Worm (Caenorhabditis elegans) whole organism, late embryonic: Measurements from ENCODE around the gene hsp-4.

Source experiments
- F13H6.1 ChIP-seq: sonication (generic microtip); optimal IDR thresholded peaks from 2 replicates; lab custom pipeline; 2016; ENCODE audit warnings: missing genetic modification characterization, missing compliant biosample characterization
- ceh-48 ChIP-seq: sonication (generic microtip); optimal IDR thresholded peaks from 2 replicates; lab custom pipeline; 2016; ENCODE audit warnings: missing genetic modification characterization, inconsistent platforms, missing compliant biosample characterization
- ceh-9 ChIP-seq: sonication (generic microtip); optimal IDR thresholded peaks from 2 replicates; lab custom pipeline; 2016; ENCODE audit warnings: mild to moderate bottlenecking, missing genetic modification characterization, inconsistent platforms, missing compliant biosample characterization
- dve-1 ChIP-seq: sonication (generic microtip); optimal IDR thresholded peaks from 2 replicates; lab custom pipeline; 2017; ENCODE audit warnings: antibody characterized with exemption, mild to moderate bottlenecking, missing genetic modification characterization, missing compliant biosample characterization
- fax-1 ChIP-seq: sonication (generic microtip); optimal IDR thresholded peaks from 2 replicates; lab custom pipeline; 2016; ENCODE audit warnings: missing genotype, missing genetic modification characterization, missing compliant biosample characterization
- pag-3 ChIP-seq: sonication (generic microtip); optimal IDR thresholded peaks from 2 replicates; lab custom pipeline; 2016; ENCODE audit warnings: missing compliant biosample characterization, missing genetic modification characterization, borderline replicate concordance
- pha-4 ChIP-seq: fragments of 150-350 bp; optimal IDR thresholded peaks from 2 replicates; lab custom pipeline; 2018; ENCODE audit warnings: missing biosample characterization, missing genetic modification reagents, missing genetic modification characterization
- pros-1 ChIP-seq: fragments of 150-350 bp; optimal IDR thresholded peaks from 2 replicates; lab custom pipeline; 2014; ENCODE audit warnings: missing biosample characterization, missing genetic modification reagents, missing genetic modification characterization
- unc-86 ChIP-seq: sonication (generic microtip); optimal IDR thresholded peaks from 2 replicates; lab custom pipeline; 2016; ENCODE audit warnings: missing genetic modification characterization, missing compliant biosample characterization
- ztf-16 ChIP-seq: sonication (generic microtip); optimal IDR thresholded peaks from 2 replicates; lab custom pipeline; 2017; ENCODE audit warnings: missing genetic modification characterization, missing compliant biosample characterization

DNA sequence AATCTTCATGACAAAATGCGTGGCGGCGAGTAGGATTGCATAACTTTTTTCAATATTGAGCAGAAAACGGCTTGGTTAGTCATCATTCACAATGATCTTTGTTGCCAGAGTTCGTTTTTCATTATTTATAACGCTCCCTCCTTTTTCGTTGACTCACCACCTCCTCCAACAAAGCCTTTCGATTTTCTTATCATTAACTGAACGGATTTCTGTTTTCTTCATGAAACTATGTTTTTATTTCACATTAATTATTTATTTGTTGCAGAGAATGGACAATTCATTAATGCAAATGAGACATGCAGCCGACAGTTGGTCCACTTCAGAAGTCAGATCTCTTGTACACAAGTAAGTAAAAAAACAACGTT is 42.2 kb upstream of the hsp-4 start, which contains the start of gene bath-44:
- TF ChIP-seq ztf-16 (tag; lab: Kevin White, UChicago) (no peak), fax-1 (no peak), F13H6.1 (tag; lab: Kevin White, UChicago) (no peak), pag-3 (no peak), pha-4 (tag; lab: Kevin White, UChicago) (no peak), ceh-9 (no peak), unc-86 (tag; lab: Kevin White, UChicago) (no peak), ceh-48 (no peak), dve-1 (no peak), pros-1 (tag; lab: Kevin White, UChicago) (no peak)
